Worm (Caenorhabditis elegans) whole organism, young adult: Measurements from ENCODE around the gene C34E10.12.

Experiments used
- B0035.1 ChIP-seq: sonication (generic microtip); optimal IDR thresholded peaks from 2 replicates; lab custom pipeline; 2016; ENCODE audit warnings: missing genetic modification characterization, mild to moderate bottlenecking, missing compliant biosample characterization, missing genotype, missing genetic modification reagents
- B0261.1 ChIP-seq: sonication (generic microtip); optimal IDR thresholded peaks from 2 replicates; lab custom pipeline; 2016; ENCODE audit warnings: mild to moderate bottlenecking, missing genetic modification characterization, moderate library complexity, missing compliant biosample characterization
- C06A6.2 ChIP-seq: fragments of 200-800 bp; sonication (Bioruptor generic); conservative IDR thresholded peaks from 2 replicates; pipeline ENCODE4 v1.3.6; 2022; ENCODE audit warnings: missing genetic modification characterization, missing compliant biosample characterization
- C17E4.6 ChIP-seq: fragments of 200-800 bp; sonication (Bioruptor generic); IDR thresholded peaks from 2 replicates; pipeline ENCODE4 v1.3.6; 2022; ENCODE audit warnings: missing genetic modification reagents, missing genetic modification characterization, missing compliant biosample characterization
- F33H1.4 ChIP-seq: fragments of 200-800 bp; sonication (Bioruptor generic); IDR thresholded peaks from 2 replicates; pipeline ENCODE4 v1.3.6; 2022; ENCODE audit warnings: missing genetic modification reagents, missing genetic modification characterization, missing compliant biosample characterization
- F49E8.2 ChIP-seq: sonication (generic microtip); optimal IDR thresholded peaks from 3 replicates; lab custom pipeline; 2017; ENCODE audit warnings: missing genetic modification characterization, mild to moderate bottlenecking, missing compliant biosample characterization, antibody characterized with exemption, moderate library complexity; ENCODE audit not compliant: insufficient read depth
- T26A5.8 ChIP-seq: sonication (generic microtip); optimal IDR thresholded peaks from 2 replicates; lab custom pipeline; 2016; ENCODE audit warnings: missing genetic modification characterization, missing compliant biosample characterization
- Y53G8AR.9 ChIP-seq: fragments of 200-800 bp; sonication (Bioruptor generic); conservative IDR thresholded peaks from 2 replicates; pipeline ENCODE4 v1.3.6; 2022; ENCODE audit warnings: missing genetic modification reagents, missing genetic modification characterization, missing compliant biosample characterization
- Y67H2A.10 ChIP-seq: fragments of 200-800 bp; sonication (Bioruptor generic); conservative IDR thresholded peaks from 2 replicates; pipeline ENCODE4 v1.3.6; 2022; ENCODE audit warnings: missing genetic modification reagents, missing genetic modification characterization, missing compliant biosample characterization
- Y79H2A.3 ChIP-seq: fragments of 200-800 bp; sonication (Bioruptor generic); conservative IDR thresholded peaks from 2 replicates; pipeline ENCODE4 v1.3.6; 2022; ENCODE audit warnings: missing genetic modification reagents, missing genetic modification characterization, missing compliant biosample characterization
- ZK185.1 ChIP-seq: sonication (generic microtip); optimal IDR thresholded peaks from 2 replicates; lab custom pipeline; 2016; ENCODE audit warnings: mild to moderate bottlenecking, missing genetic modification characterization, missing compliant biosample characterization; ENCODE audit not compliant: poor library complexity, severe bottlenecking
- athp-1 ChIP-seq: sonication (generic microtip); optimal IDR thresholded peaks from 2 replicates; lab custom pipeline; 2017; ENCODE audit warnings: mild to moderate bottlenecking, missing genetic modification characterization, missing compliant biosample characterization
- attf-3 ChIP-seq: fragments of 200-800 bp; sonication (Bioruptor generic); conservative IDR thresholded peaks from 2 replicates; pipeline ENCODE4 v1.3.6; 2022; ENCODE audit warnings: missing genetic modification reagents, missing genetic modification characterization, missing compliant biosample characterization
- attf-5 ChIP-seq: fragments of 200-800 bp; sonication (Bioruptor generic); optimal IDR thresholded peaks from 2 replicates; lab custom pipeline; 2018; ENCODE audit warnings: mild to moderate bottlenecking, missing genetic modification characterization, missing compliant biosample characterization
- attf-6 ChIP-seq: fragments of 200-800 bp; sonication (Bioruptor generic); IDR thresholded peaks from 2 replicates; pipeline ENCODE4 v1.3.6; 2022; ENCODE audit warnings: missing genetic modification reagents, missing genetic modification characterization, missing compliant biosample characterization
- bed-1 ChIP-seq: fragments of 200-800 bp; sonication (Bioruptor generic); IDR thresholded peaks from 2 replicates; pipeline ENCODE4 v1.3.6; 2022; ENCODE audit warnings: missing genetic modification reagents, missing genetic modification characterization, missing compliant biosample characterization
- ceh-100 ChIP-seq: fragments of 200-800 bp; sonication (Bioruptor generic); IDR thresholded peaks from 2 replicates; pipeline ENCODE4 v1.3.6; 2022; ENCODE audit warnings: missing genetic modification reagents, missing genetic modification characterization, missing compliant biosample characterization
- ceh-40 ChIP-seq: fragments of 200-800 bp; sonication (Bioruptor generic); IDR thresholded peaks from 2 replicates; pipeline ENCODE4 v1.3.6; 2022; ENCODE audit warnings: missing genetic modification characterization, missing compliant biosample characterization
- dox-1 ChIP-seq: fragments of 200-800 bp; sonication (Bioruptor generic); IDR thresholded peaks from 2 replicates; pipeline ENCODE4 v1.3.6; 2022; ENCODE audit warnings: missing genetic modification reagents, missing genetic modification characterization, missing compliant biosample characterization
- egl-44 ChIP-seq: fragments of 200-800 bp; sonication (Bioruptor generic); IDR thresholded peaks from 2 replicates; pipeline ENCODE4 v1.3.6; 2022; ENCODE audit warnings: missing genetic modification reagents, missing genetic modification characterization, missing compliant biosample characterization
- egrh-3 ChIP-seq: fragments of 200-800 bp; sonication (Bioruptor generic); IDR thresholded peaks from 2 replicates; pipeline ENCODE4 v1.3.6; 2022; ENCODE audit warnings: missing genetic modification reagents, missing genetic modification characterization, missing compliant biosample characterization
- him-1 ChIP-seq: sonication (generic microtip); optimal IDR thresholded peaks from 2 replicates; lab custom pipeline; 2016; ENCODE audit warnings: missing genotype, missing genetic modification reagents, missing genetic modification characterization, missing compliant biosample characterization
- hmg-1.2 ChIP-seq: fragments of 200-800 bp; sonication (Bioruptor generic); IDR thresholded peaks from 2 replicates; pipeline ENCODE4 v1.3.6; 2022; ENCODE audit warnings: missing genetic modification reagents, missing genetic modification characterization, missing compliant biosample characterization
- lag-1 ChIP-seq: fragments of 200-800 bp; sonication (Bioruptor generic); IDR thresholded peaks from 2 replicates; pipeline ENCODE4 v1.3.6; 2022; ENCODE audit warnings: missing genetic modification reagents, missing genetic modification characterization, missing compliant biosample characterization
- lin-40 ChIP-seq: sonication (generic microtip); optimal IDR thresholded peaks from 2 replicates; lab custom pipeline; 2016; ENCODE audit warnings: missing genetic modification characterization, mild to moderate bottlenecking, missing compliant biosample characterization, missing genotype, missing genetic modification reagents
- lin-54 ChIP-seq: fragments of 200-800 bp; sonication (Bioruptor generic); optimal IDR thresholded peaks from 2 replicates; lab custom pipeline; 2018; ENCODE audit warnings: mild to moderate bottlenecking, missing genetic modification characterization, missing compliant biosample characterization
- lsl-1 ChIP-seq: fragments of 200-800 bp; sonication (Bioruptor generic); optimal IDR thresholded peaks from 2 replicates; lab custom pipeline; 2018; ENCODE audit warnings: mild to moderate bottlenecking, missing genetic modification characterization, moderate library complexity, missing compliant biosample characterization
- lsy-27 ChIP-seq: sonication (generic microtip); optimal IDR thresholded peaks from 2 replicates; lab custom pipeline; 2017; ENCODE audit warnings: missing genetic modification characterization, mild to moderate bottlenecking, missing compliant biosample characterization, antibody characterized with exemption, missing genotype, borderline replicate concordance; ENCODE audit not compliant: insufficient read depth
- madf-10 ChIP-seq: sonication (generic microtip); optimal IDR thresholded peaks from 2 replicates; lab custom pipeline; 2016; ENCODE audit warnings: mild to moderate bottlenecking, missing genetic modification characterization, missing compliant biosample characterization
- mes-4 ChIP-seq: sonication (generic microtip); optimal IDR thresholded peaks from 2 replicates; lab custom pipeline; 2016; ENCODE audit warnings: missing genotype, missing genetic modification characterization, missing compliant biosample characterization
- nfyb-1 ChIP-seq: fragments of 200-800 bp; sonication (Bioruptor generic); IDR thresholded peaks from 2 replicates; pipeline ENCODE4 v1.3.6; 2022; ENCODE audit warnings: missing genetic modification reagents, missing genetic modification characterization, missing compliant biosample characterization
- nhr-179 ChIP-seq: sonication (generic microtip); optimal IDR thresholded peaks from 2 replicates; lab custom pipeline; 2016; ENCODE audit warnings: mild to moderate bottlenecking, missing genetic modification characterization, missing compliant biosample characterization
- nhr-80 ChIP-seq: sonication (generic microtip); optimal IDR thresholded peaks from 2 replicates; lab custom pipeline; 2016; ENCODE audit warnings: missing genetic modification characterization, missing compliant biosample characterization
- rcor-1 ChIP-seq: fragments of 200-800 bp; sonication (Bioruptor generic); IDR thresholded peaks from 2 replicates; pipeline ENCODE4 v1.3.6; 2022; ENCODE audit warnings: missing genetic modification reagents, missing genetic modification characterization, missing compliant biosample characterization
- rec-8 ChIP-seq, 2 experiments: sonication (generic microtip); optimal IDR thresholded peaks; 2 replicates each; lab custom pipeline; 2016; ENCODE audit warnings: mild to moderate bottlenecking in 2 of 2, missing genetic modification characterization in 2 of 2, missing genetic modification reagents in 2 of 2, missing genotype in 2 of 2, missing biosample characterization in 1 of 2, missing compliant biosample characterization in 1 of 2, moderate library complexity in 1 of 2
- rpc-1 ChIP-seq, 2 experiments: fragments of 150-350 bp in 1 of 2; sonication (generic microtip) in 1 of 2; optimal IDR thresholded peaks; 2 replicates each; lab custom pipeline; 2014 to 2018; ENCODE audit warnings: missing biosample characterization in 1 of 2, missing genetic modification characterization in 1 of 2, missing genetic modification reagents in 1 of 2, missing genotype in 1 of 2
- snpc-1.1 ChIP-seq: sonication (generic microtip); optimal IDR thresholded peaks from 2 replicates; lab custom pipeline; 2017; ENCODE audit warnings: missing genetic modification characterization, mild to moderate bottlenecking, missing compliant biosample characterization, antibody characterized with exemption, moderate library complexity, missing genotype, missing genetic modification reagents; ENCODE audit not compliant: insufficient read depth
- snpc-1.3 ChIP-seq: sonication (generic microtip); optimal IDR thresholded peaks from 2 replicates; lab custom pipeline; 2017; ENCODE audit warnings: missing genetic modification characterization, mild to moderate bottlenecking, missing compliant biosample characterization, antibody characterized with exemption, moderate library complexity, missing genotype, missing genetic modification reagents; ENCODE audit not compliant: insufficient read depth
- snpc-4 ChIP-seq, 5 experiments: fragments of 150-350 bp in 1 of 5; sonication (generic microtip) in 4 of 5; optimal IDR thresholded peaks; 2 replicates each; lab custom pipeline; 2014 to 2018; ENCODE audit warnings: missing genetic modification characterization in 5 of 5, missing biosample characterization in 3 of 5, antibody characterized with exemption in 2 of 5, mild to moderate bottlenecking in 2 of 5, missing compliant biosample characterization in 2 of 5, missing genotype in 2 of 5, moderate library complexity in 2 of 5, missing genetic modification reagents in 1 of 5
- tbp1 ChIP-seq: fragments of 200-800 bp; sonication (Bioruptor generic); optimal IDR thresholded peaks from 2 replicates; lab custom pipeline; 2018; ENCODE audit warnings: mild to moderate bottlenecking, missing genetic modification characterization, missing compliant biosample characterization
- tlf-1 ChIP-seq: fragments of 200-800 bp; sonication (Bioruptor generic); optimal IDR thresholded peaks from 2 replicates; lab custom pipeline; 2018; ENCODE audit warnings: mild to moderate bottlenecking, missing genetic modification characterization, missing compliant biosample characterization
- unc-130 ChIP-seq: sonication (generic microtip); optimal IDR thresholded peaks from 2 replicates; lab custom pipeline; 2016; ENCODE audit warnings: missing genetic modification reagents, missing genetic modification characterization, missing compliant biosample characterization
- xnd-1 ChIP-seq: sonication (generic microtip); optimal IDR thresholded peaks from 2 replicates; lab custom pipeline; 2016; ENCODE audit warnings: missing genotype, missing genetic modification reagents, missing genetic modification characterization, missing compliant biosample characterization
- ztf-28 ChIP-seq: fragments of 200-800 bp; sonication (Bioruptor generic); IDR thresholded peaks from 2 replicates; pipeline ENCODE4 v1.3.6; 2022; ENCODE audit warnings: missing genetic modification reagents, missing genetic modification characterization, missing compliant biosample characterization
- ztf-6 ChIP-seq: fragments of 200-800 bp; sonication (Bioruptor generic); IDR thresholded peaks from 2 replicates; pipeline ENCODE4 v1.3.6; 2022; ENCODE audit warnings: missing genetic modification reagents, missing genetic modification characterization, missing compliant biosample characterization

C34E10.12 gene

DNA sequence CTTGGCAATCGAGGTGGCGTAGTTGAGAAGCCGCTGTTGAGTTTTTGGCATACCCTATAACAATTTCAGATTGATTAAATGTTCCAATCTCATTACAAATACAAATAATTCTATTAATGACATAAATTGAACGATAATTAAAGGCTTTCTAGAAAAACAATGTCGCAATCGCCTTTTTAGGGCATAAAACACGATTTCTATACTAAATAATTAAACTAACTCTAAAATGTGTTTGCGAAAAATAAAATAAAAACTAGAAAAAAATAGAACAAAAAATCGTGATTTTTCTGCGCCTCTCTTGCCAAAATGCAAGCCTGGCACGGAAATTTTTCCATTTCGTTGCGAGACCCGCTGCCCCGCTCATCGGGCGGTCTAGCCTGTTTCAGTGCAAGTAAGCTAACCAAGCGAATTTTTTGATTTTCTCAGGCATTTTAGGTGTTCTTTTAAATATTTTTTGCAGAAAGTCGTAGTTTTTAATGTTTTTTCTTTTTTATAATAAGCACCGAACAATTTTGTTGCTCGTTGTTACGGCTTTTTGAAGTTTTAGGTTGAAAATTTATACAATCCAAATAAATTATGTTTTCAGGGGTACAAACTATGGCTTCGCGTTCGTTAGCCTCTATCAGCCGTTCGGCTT, at the start of gene C34E10.12, which contains the start of the genes C34E10.10 and atp-2:
Gene C34E10.12, minus strand, starts transcription at position 51 of the 637 bp plus-strand sequence.
Gene C34E10.10, minus strand, starts transcription at position 54 of the 637 bp plus-strand sequence.
Gene atp-2, plus strand, starts transcription at position 587 of the 637 bp plus-strand sequence.
- TF ChIP-seq snpc-1.1 (tag; lab: Kevin White, UChicago) (peak; percentile 48), ceh-100 (GFP tag; lab: Robert Waterston, UW) (peak; percentile 57; the same call in 1 of the 2 replicates), lin-54 (GFP tag; lab: Kevin White, UChicago) (peak; percentile 71), attf-5 (GFP tag; lab: Kevin White, UChicago) (peak; percentile 82), tbp1 (peak; percentile 61), ceh-40 (no peak), egrh-3 (GFP tag; lab: Robert Waterston, UW) (peak; percentile 50), him-1 (tag; lab: Kevin White, UChicago) (no peak), attf-3 (GFP tag; lab: Robert Waterston, UW) (peak; percentile 57; the same call in 1 of the 2 replicates), ztf-6 (no peak), xnd-1 (tag; lab: Kevin White, UChicago) (no peak), F33H1.4 (GFP tag; lab: Robert Waterston, UW) (peak; percentile 96), snpc-4 (GFP tag; optimal IDR thresholded peaks at IDR 0.05; lab: Kevin White, UChicago) (no peak), snpc-4 (tag; optimal IDR thresholded peaks at IDR 0.05; lab: Kevin White, UChicago) (peak; percentile 24 to 75 (median 40)), lsl-1 (peak; percentile 47), rcor-1 (peak; percentile 39; the same call in 1 of the 2 replicates), madf-10 (tag; lab: Kevin White, UChicago) (peak; percentile 54), F49E8.2 (tag; lab: Kevin White, UChicago) (peak; percentile 72), B0035.1 (tag; lab: Kevin White, UChicago) (no peak), athp-1 (no peak), egl-44 (GFP tag; lab: Robert Waterston, UW) (no peak), Y79H2A.3 (no peak), lin-40 (tag; lab: Kevin White, UChicago) (peak; percentile 64), B0261.1 (tag; lab: Kevin White, UChicago) (no peak), mes-4 (tag; lab: Kevin White, UChicago) (no peak), bed-1 (no peak), lag-1 (GFP tag; lab: Robert Waterston, UW) (no peak), C06A6.2 (peak; percentile 46; the same call in 1 of the 2 replicates), rpc-1 (optimal IDR thresholded peaks at IDR 0.05; lab: Kevin White, UChicago) (peak; percentile 25), rpc-1 (tag; optimal IDR thresholded peaks at IDR 0.05; lab: Kevin White, UChicago) (no peak), ZK185.1 (tag; lab: Kevin White, UChicago) (peak; percentile 68), rec-8 (tag; optimal IDR thresholded peaks at IDR 0.05; lab: Kevin White, UChicago) (no peak), C17E4.6 (no peak), attf-6 (GFP tag; lab: Robert Waterston, UW) (no peak), nhr-179 (tag; lab: Kevin White, UChicago) (no peak), ztf-28 (GFP tag; lab: Robert Waterston, UW) (no peak), lsy-27 (tag; lab: Kevin White, UChicago) (no peak), dox-1 (GFP tag; lab: Robert Waterston, UW) (peak; percentile 56), T26A5.8 (tag; lab: Kevin White, UChicago) (no peak), nfyb-1 (GFP tag; lab: Robert Waterston, UW) (peak; percentile 73; the same call in 1 of the 2 replicates), nhr-80 (peak; percentile 38), Y53G8AR.9 (0 out of 2 replicates have a peak, but pooled peaks have one; percentile 34), unc-130 (GFP tag; lab: Kevin White, UChicago) (peak; percentile 23), snpc-1.3 (peak; percentile 62), hmg-1.2 (GFP tag; lab: Robert Waterston, UW) (peak; percentile 47; the same call in 1 of the 2 replicates), Y67H2A.10 (GFP tag; lab: Robert Waterston, UW) (0 out of 2 replicates have a peak, but pooled peaks have one; percentile 39), tlf-1 (peak; percentile 13)
